Worm (Caenorhabditis elegans): Measurements from ENCODE around the gene lam-1.
"Not testable (repeated sequence)": the region's sequence is repeated elsewhere in the genome, so short reads cannot be mapped to it uniquely, and the experiment has no call there.

lam-1 gene

ce11 chrIV:5152391-5152790, 20.7 kb upstream of the lam-1 start, which contains the start of gene soc-2:
TSS of gene soc-2 (minus strand) at chrIV:5152491.
- no peak for TF ChIP-seq sea-1 (GFP tag; conservative IDR thresholded peaks at IDR 0.05)

- TF ChIP-seq ceh-36 (tag; optimal IDR thresholded peaks at IDR 0.05) (no peak), B0310.2 (tag; optimal IDR thresholded peaks at IDR 0.05) (no peak), sea-1 (GFP tag; conservative IDR thresholded peaks at IDR 0.05) (no peak), aly-1 (tag; optimal IDR thresholded peaks at IDR 0.05) (no peak), tra-4 (tag; optimal IDR thresholded peaks at IDR 0.05) (no peak), hmbx-1 (tag; optimal IDR thresholded peaks at IDR 0.05) (no peak), scrt-1 (GFP tag; IDR thresholded peaks at IDR 0.05) (no peak), tbx-37 (GFP tag; conservative IDR thresholded peaks at IDR 0.05) (no peak), ets-7 (tag; optimal IDR thresholded peaks at IDR 0.05) (no peak), ceh-13 (GFP tag; optimal IDR thresholded peaks at IDR 0.05) (no peak), tbx-11 (GFP tag; IDR thresholded peaks at IDR 0.05) (no peak), hnd-1 (tag; optimal IDR thresholded peaks at IDR 0.05) (no peak), hmg-4 (GFP tag; optimal IDR thresholded peaks at IDR 0.05) (no peak), F13C5.2 (tag; optimal IDR thresholded peaks at IDR 0.05) (no peak), ama-1 (optimal IDR thresholded peaks at IDR 0.05) (no peak), flt-1 (GFP tag; IDR thresholded peaks at IDR 0.05) (no peak), pes-1 (GFP tag; IDR thresholded peaks at IDR 0.05) (no peak)
These were observed 15.9 kb upstream of the lam-1 start, which contains the start of gene C24D10.49 for ce11 chrIV:5157226-5157625. TSS of gene C24D10.49 (minus strand) at chrIV:5157326.

DNA sequence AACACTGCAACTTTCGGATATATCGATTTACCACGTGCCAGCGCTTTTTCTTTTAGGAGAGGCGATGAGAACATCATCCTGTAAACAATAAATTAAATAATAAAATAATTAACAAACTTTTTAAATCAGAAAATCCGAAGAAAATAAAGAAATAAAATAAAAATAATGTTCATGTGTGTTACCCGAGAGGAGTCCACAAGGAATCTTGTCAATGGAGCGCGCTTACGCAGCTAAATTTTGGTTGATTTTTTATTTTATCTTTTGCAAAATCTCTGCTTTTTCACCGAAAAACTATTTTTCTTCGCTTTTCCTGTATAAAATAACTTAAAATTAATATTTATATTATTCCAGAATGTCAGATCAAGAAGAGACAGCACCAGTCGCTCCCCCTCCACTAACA, 13.0 kb upstream of the lam-1 start, which contains the start of the genes C24D10.6 and C24D10.4:
Gene C24D10.6, minus strand, starts transcription at position 78 of the 400 bp plus-strand sequence.
Gene C24D10.4, plus strand, starts transcription at position 352 of the 400 bp plus-strand sequence.
- TF ChIP-seq ets-7 (tag; optimal IDR thresholded peaks at IDR 0.05) (no peak), hmg-4 (GFP tag; optimal IDR thresholded peaks at IDR 0.05) (no peak), tra-4 (tag; optimal IDR thresholded peaks at IDR 0.05) (no peak), tbx-37 (GFP tag; conservative IDR thresholded peaks at IDR 0.05) (no peak), hmbx-1 (tag; optimal IDR thresholded peaks at IDR 0.05) (no peak), flt-1 (GFP tag; IDR thresholded peaks at IDR 0.05) (no peak), B0310.2 (tag; optimal IDR thresholded peaks at IDR 0.05) (no peak), tbx-11 (GFP tag; IDR thresholded peaks at IDR 0.05) (no peak), hnd-1 (tag; optimal IDR thresholded peaks at IDR 0.05) (no peak), F13C5.2 (tag; optimal IDR thresholded peaks at IDR 0.05) (no peak)

ce11 chrIV:5162941-5163340, 10.2 kb upstream of the lam-1 start, which contains the start of the genes nspd-3 and C24D10.2:
TSS of gene nspd-3 (minus strand) at chrIV:5163041.
TSS of gene C24D10.2 (plus strand) at chrIV:5163339.
- TF ChIP-seq scrt-1 (GFP tag; IDR thresholded peaks at IDR 0.05); sea-1 (GFP tag; conservative IDR thresholded peaks at IDR 0.05); hmg-4 (GFP tag; optimal IDR thresholded peaks at IDR 0.05): not testable (repeated sequence)

- not testable (repeated sequence) for TF ChIP-seq flt-1 (GFP tag; IDR thresholded peaks at IDR 0.05); ama-1 (optimal IDR thresholded peaks at IDR 0.05); tbx-11 (GFP tag; IDR thresholded peaks at IDR 0.05)
These were observed 7.5 kb upstream of the lam-1 start, which contains the start of gene nspd-6 for ce11 chrIV:5165626-5166025. TSS of gene nspd-6 (minus strand) at chrIV:5165726.

- no peak for TF ChIP-seq tra-4 (tag; optimal IDR thresholded peaks at IDR 0.05)
- no peak for TF ChIP-seq aly-1 (tag; optimal IDR thresholded peaks at IDR 0.05)
- no peak for TF ChIP-seq tbx-11 (GFP tag; IDR thresholded peaks at IDR 0.05)
- no peak for TF ChIP-seq B0310.2 (tag; optimal IDR thresholded peaks at IDR 0.05)
- no peak for TF ChIP-seq F13C5.2 (tag; optimal IDR thresholded peaks at IDR 0.05)
- no peak for TF ChIP-seq ceh-36 (tag; optimal IDR thresholded peaks at IDR 0.05)
- TF ChIP-seq ceh-13 (GFP tag; optimal IDR thresholded peaks at IDR 0.05) = no peak
- TF ChIP-seq ama-1 (optimal IDR thresholded peaks at IDR 0.05) = no peak
- TF ChIP-seq flt-1 (GFP tag; IDR thresholded peaks at IDR 0.05) = no peak
- no peak for TF ChIP-seq sea-1 (GFP tag; conservative IDR thresholded peaks at IDR 0.05)
- TF ChIP-seq hmg-4 (GFP tag; optimal IDR thresholded peaks at IDR 0.05) = no peak
- no peak for TF ChIP-seq tbx-37 (GFP tag; conservative IDR thresholded peaks at IDR 0.05)
- TF ChIP-seq scrt-1 (GFP tag; IDR thresholded peaks at IDR 0.05) = no peak
- TF ChIP-seq hnd-1 (tag; optimal IDR thresholded peaks at IDR 0.05) = no peak
- no peak for TF ChIP-seq ets-7 (tag; optimal IDR thresholded peaks at IDR 0.05)
- TF ChIP-seq hmbx-1 (tag; optimal IDR thresholded peaks at IDR 0.05) = no peak
- no peak for TF ChIP-seq pes-1 (GFP tag; IDR thresholded peaks at IDR 0.05)
These were observed 7.1 kb upstream of the lam-1 start, which contains the start of gene ptp-5.1 for ce11 chrIV:5166030-5166429. TSS of gene ptp-5.1 (plus strand) at chrIV:5166330.

- TF ChIP-seq hmg-4 (GFP tag; optimal IDR thresholded peaks at IDR 0.05) = peak; percentile 24
- no peak for TF ChIP-seq ama-1 (optimal IDR thresholded peaks at IDR 0.05)
- no peak for TF ChIP-seq scrt-1 (GFP tag; IDR thresholded peaks at IDR 0.05)
These were observed 3.8 kb upstream of the lam-1 start for ce11 chrIV:5169335-5169734.

DNA sequence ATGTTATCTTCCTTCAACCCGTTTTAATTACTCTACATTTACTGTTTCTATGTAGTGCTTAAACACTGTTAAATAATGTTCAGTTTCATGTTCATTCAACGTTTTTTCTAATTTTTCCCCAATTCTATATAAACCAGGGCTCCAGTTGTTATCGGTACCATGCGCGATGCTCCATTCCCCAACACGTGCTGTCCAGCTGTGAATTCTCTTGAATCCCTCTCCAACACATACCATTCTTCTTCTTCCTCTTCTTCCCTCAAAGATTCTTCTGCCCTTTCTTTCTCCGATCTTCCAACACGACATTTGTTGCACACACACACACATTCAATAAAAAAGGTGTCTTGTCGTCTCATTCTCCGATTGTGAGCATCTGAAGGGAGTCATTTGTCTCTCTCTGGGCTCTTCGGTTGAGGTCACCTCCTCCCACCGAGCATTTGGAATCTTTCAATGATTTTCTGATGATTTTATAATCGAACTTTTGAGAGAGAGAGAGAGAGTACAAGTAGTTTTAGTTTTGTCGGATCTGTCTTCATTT, 1.1 kb upstream of the lam-1 start:
- 0 out of 2 replicates have a peak, but pooled peaks have one; percentile 29 for TF ChIP-seq sea-1 (GFP tag; conservative IDR thresholded peaks at IDR 0.05)
- TF ChIP-seq F13C5.2 (tag; optimal IDR thresholded peaks at IDR 0.05) = no peak
- no peak for TF ChIP-seq hnd-1 (tag; optimal IDR thresholded peaks at IDR 0.05)

DNA sequence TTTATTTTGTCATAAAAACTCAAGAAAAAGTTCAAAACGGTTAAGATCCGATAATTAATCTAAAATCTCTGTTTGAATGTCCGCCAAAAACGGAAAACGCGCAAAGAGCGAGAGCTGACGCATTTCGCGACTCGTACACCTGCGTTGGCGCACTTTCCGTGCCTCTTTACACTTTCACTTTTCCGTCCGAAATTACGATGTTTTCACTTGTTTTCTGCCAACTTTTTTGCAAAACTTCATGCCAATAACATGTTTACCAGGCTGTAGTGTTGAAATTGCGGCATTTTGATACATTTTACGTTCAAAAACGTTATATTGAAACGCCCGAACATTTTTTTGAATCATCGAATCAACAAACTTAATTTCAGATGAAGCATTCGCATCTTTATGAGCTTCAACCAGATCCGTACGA, 10.6 kb downstream of the lam-1 start, which contains the start of gene W03F8.4:
Gene W03F8.4, plus strand, starts transcription at position 369 of the 412 bp plus-strand sequence.
- TF ChIP-seq F13C5.2 (tag; optimal IDR thresholded peaks at IDR 0.05) (peak; percentile 73), aly-1 (tag; optimal IDR thresholded peaks at IDR 0.05) (no peak), hnd-1 (tag; optimal IDR thresholded peaks at IDR 0.05) (no peak), tbx-11 (GFP tag; IDR thresholded peaks at IDR 0.05) (peak; percentile 63; the same call in 1 of the 2 replicates), scrt-1 (GFP tag; IDR thresholded peaks at IDR 0.05) (0 out of 2 replicates have a peak, but pooled peaks have one; percentile 30), hmg-4 (GFP tag; optimal IDR thresholded peaks at IDR 0.05) (peak; percentile 49), tbx-37 (GFP tag; conservative IDR thresholded peaks at IDR 0.05) (no peak; the same call in 1 of the 2 replicates), ama-1 (optimal IDR thresholded peaks at IDR 0.05) (peak; percentile 92), ceh-13 (GFP tag; optimal IDR thresholded peaks at IDR 0.05) (no peak), flt-1 (GFP tag; IDR thresholded peaks at IDR 0.05) (peak; percentile 62; the same call in 1 of the 2 replicates), hmbx-1 (tag; optimal IDR thresholded peaks at IDR 0.05) (peak; percentile 50), ets-7 (tag; optimal IDR thresholded peaks at IDR 0.05) (no peak), ceh-36 (tag; optimal IDR thresholded peaks at IDR 0.05) (peak; percentile 54), sea-1 (GFP tag; conservative IDR thresholded peaks at IDR 0.05) (peak; percentile 67; the same call in 1 of the 2 replicates), B0310.2 (tag; optimal IDR thresholded peaks at IDR 0.05) (peak; percentile 53), tra-4 (tag; optimal IDR thresholded peaks at IDR 0.05) (peak; percentile 4), pes-1 (GFP tag; IDR thresholded peaks at IDR 0.05) (peak; percentile 70)
